Fruit fly (Drosophila melanogaster) Kc167 (cell line): ENCODE data around the gene Mlp84B.

Experiments
- Myc ChIP-seq: fragments of >200 bp; optimal IDR thresholded peaks from 2 replicates; lab custom pipeline; 2017; ENCODE audit warnings: missing external identifiers
- Sin3A ChIP-seq: fragments of >200 bp; optimal IDR thresholded peaks from 2 replicates; lab custom pipeline; 2018; ENCODE audit warnings: missing external identifiers
- h ChIP-seq: fragments of >200 bp; optimal IDR thresholded peaks from 3 replicates; lab custom pipeline; 2018; ENCODE audit warnings: missing external identifiers
- insv ChIP-seq: fragments of >200 bp; optimal IDR thresholded peaks from 3 replicates; lab custom pipeline; 2018; ENCODE audit warnings: missing external identifiers
- psq ChIP-seq: fragments of >200 bp; optimal IDR thresholded peaks from 2 replicates; lab custom pipeline; 2017; ENCODE audit warnings: missing external identifiers
- ttk ChIP-seq: sonication (Bioruptor generic); optimal IDR thresholded peaks from 2 replicates; lab custom pipeline; 2017; ENCODE audit warnings: missing external identifiers

DNA sequence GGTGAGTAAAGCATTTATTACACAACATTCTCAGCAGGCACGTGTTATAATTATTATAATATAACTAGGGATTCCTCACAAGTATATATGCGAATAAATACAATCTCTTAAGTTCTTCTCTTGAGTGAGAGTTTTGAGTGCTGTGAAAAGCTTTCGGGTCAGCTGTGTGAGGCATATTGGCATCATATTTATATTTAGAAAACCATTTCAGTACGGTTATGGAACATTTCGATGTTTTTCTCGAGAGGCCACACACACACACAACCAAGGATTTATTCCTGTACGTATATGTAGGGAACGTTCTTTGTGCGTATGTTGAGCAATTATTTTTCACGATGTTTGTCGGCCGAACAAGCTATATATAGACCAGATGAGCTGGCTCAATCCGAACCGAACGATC is 4.6 kb downstream of the Mlp84B start:
- TF ChIP-seq insv (lab: Kevin White, UChicago) (no peak), h (lab: Kevin White, UChicago) (no peak), psq (no peak), Sin3A (lab: Kevin White, UChicago) (no peak), ttk (lab: Kevin White, UChicago) (no peak), Myc (lab: Kevin White, UChicago) (no peak)
